Fruit fly (Drosophila melanogaster) whole organism, embryonic: Measurements from ENCODE around the gene CG10338.
A peak's percentile ranks its signal among the peaks of the same experiment; 100 is the strongest.

Source experiments
- CG3995 ChIP-seq: fragments of 200-800 bp; sonication (Bioruptor generic); optimal IDR thresholded peaks from 3 replicates; lab custom pipeline; 2016; ENCODE audit warnings: missing biosample characterization, missing genetic modification characterization
- Drgx ChIP-seq: fragments of 200-800 bp; sonication (Bioruptor generic); IDR thresholded peaks from 2 replicates; pipeline ENCODE4 v1.3.6; 2022; ENCODE audit warnings: missing biosample characterization, missing genetic modification characterization
- HmgZ ChIP-seq: fragments of 200-800 bp; sonication (Bioruptor generic); optimal IDR thresholded peaks from 2 replicates; lab custom pipeline; 2018; ENCODE audit warnings: missing biosample characterization, mild to moderate bottlenecking, missing genetic modification characterization
- TFAM ChIP-seq: fragments of 200-800 bp; sonication (Bioruptor generic); optimal IDR thresholded peaks from 2 replicates; lab custom pipeline; 2017; ENCODE audit warnings: missing biosample characterization, missing genetic modification characterization, inconsistent platforms
- dpn ChIP-seq, 2 experiments: fragments of 200-800 bp; sonication (Bioruptor generic); optimal IDR thresholded peaks; 3 replicates each; lab custom pipeline; 2016; ENCODE audit warnings: missing biosample characterization in 2 of 2, missing genetic modification characterization in 2 of 2
- h ChIP-seq: fragments of >200 bp; optimal IDR thresholded peaks from 2 replicates; lab custom pipeline; 2017

CG10338 gene

dm6 chr2L:18745454-18745853 lies 50.0 kb downstream of the CG10338 start (continued):
- TF ChIP-seq HmgZ (tag; lab: Kevin White, UChicago), result no peak
- TF ChIP-seq h (lab: Kevin White, UChicago), result no peak
- TF ChIP-seq CG3995 (GFP tag; lab: Kevin White, UChicago), result no peak
- no peak for TF ChIP-seq TFAM (GFP tag; lab: Kevin White, UChicago)
- TF ChIP-seq, all 482 proteins: peak for 8

DNA sequence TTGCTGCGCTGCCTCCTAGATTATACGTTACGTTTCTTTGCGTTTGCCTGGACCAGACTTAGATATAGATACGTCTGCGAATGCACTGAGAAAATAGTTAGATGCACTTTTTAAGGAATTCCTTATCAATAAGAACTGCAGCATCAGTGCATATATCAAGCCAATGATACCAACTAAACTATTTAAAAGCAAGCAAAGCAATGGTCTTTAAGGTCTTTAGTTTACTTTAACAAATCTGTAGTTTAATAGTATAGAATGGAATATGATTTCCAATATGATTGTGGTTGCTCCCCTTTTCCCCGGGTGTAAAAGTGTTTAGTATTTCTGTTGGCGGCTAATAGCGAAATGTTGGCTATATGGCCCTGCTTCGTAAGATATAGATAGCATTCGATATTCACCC lies 51.2 kb downstream of the CG10338 start:
- TF ChIP-seq dpn (GFP tag; optimal IDR thresholded peaks at IDR 0.05; lab: Kevin White, UChicago) (no peak), Drgx (GFP tag; lab: Robert Waterston, UW) (peak; percentile 61)
